Worm (Caenorhabditis elegans) whole organism, dauer: ENCODE results near the gene pgm-1.
"Not testable (repeated sequence)": the region's sequence is repeated elsewhere in the genome, so short reads cannot be mapped to it uniquely, and the experiment has no call there.

ENCODE experiments used
- unc-62 ChIP-seq: sonication (generic microtip); optimal IDR thresholded peaks from 2 replicates; lab custom pipeline; 2017; ENCODE audit warnings: missing biosample characterization, missing genetic modification reagents, missing genetic modification characterization

The pgm-1 gene

ce11 chrII:4888527-4889487 lies at the start of gene pgm-1:
TSS of gene pgm-1 (plus strand) at chrII:4889437.
- TF ChIP-seq unc-62 (GFP tag; lab: Kevin White, UChicago), result no peak

DNA sequence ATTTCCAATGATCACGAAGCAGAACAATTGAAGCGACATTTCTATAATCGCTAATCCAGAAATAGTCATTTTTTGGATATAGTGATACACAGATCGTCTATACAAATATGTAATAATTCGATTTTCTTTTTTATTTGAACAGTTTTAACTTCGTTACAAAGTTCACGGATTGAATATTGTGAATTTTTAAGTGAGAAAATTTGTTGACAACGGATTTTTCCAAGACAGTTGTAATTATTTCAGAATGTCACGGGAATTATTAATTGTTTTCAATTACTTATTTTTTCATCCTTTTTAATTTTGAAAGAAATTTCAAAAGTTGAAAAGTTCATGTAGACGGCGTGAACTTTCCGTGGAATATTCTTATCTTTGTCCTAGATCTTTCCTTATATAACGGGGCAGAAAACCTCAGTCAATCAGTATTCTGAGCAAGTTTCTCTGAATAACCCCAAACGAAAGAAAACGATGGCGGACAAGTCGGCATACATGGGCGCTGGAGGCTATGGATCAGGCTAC lies 47.0 kb upstream of the pgm-1 start, which contains the start of the genes T23B7.2 and nspd-4:
TSS of gene T23B7.2 (minus strand) at position 101 of the 516 bp plus-strand sequence.
TSS of gene nspd-4 (plus strand) at position 466 of the 516 bp plus-strand sequence.
- not testable (repeated sequence) for TF ChIP-seq unc-62 (GFP tag; lab: Kevin White, UChicago)

DNA sequence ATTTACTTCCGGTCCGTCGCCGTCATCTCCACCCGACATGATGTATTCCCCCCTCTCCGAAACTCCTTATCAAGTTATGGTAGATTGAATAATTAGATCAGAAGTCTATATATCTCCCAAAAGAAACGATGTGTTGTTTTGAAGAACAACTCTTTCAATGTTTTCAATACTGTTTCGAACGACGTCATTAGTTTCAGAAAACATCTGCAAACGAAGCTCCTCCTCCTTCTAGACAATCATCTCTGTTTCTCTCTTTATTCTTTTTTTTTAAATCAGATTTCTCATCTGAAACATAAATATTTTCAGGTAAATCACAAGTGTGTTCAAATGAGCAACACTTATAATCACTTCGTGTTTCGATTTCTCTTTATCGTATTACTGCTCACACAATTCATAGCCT lies 39.4 kb upstream of the pgm-1 start, which contains the start of gene T23B7.3:
TSS of gene T23B7.3 (plus strand) at position 301 of the 400 bp plus-strand sequence.
- no peak for TF ChIP-seq unc-62 (GFP tag; lab: Kevin White, UChicago)

DNA sequence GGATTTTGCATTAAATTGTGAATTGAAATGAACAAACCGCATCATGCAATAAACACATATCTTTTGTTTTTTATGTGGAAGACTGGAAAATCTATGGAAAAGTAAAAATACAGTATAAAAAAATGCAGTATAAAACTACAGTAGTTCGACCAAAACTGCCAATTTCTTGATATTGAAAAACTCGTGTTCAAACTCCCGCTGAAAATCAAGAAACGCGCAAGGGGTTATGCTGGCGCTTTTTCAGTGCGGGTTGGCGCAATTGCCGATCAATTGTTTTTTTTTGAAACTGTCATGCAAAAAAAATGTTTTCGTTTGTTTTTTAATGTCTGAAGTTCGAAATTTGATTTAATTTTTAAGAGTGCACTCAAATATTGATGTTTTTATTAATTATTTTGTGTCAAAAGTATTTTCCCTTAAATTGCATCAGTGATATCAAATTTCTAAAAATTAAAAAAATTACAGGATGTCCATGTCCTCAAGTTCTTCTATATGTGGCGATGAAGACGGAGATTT lies 37.6 kb upstream of the pgm-1 start, which contains the start of gene dnj-9:
TSS of gene dnj-9 (plus strand) at position 463 of the 513 bp plus-strand sequence.
- TF ChIP-seq unc-62 (GFP tag; lab: Kevin White, UChicago), result no peak

DNA sequence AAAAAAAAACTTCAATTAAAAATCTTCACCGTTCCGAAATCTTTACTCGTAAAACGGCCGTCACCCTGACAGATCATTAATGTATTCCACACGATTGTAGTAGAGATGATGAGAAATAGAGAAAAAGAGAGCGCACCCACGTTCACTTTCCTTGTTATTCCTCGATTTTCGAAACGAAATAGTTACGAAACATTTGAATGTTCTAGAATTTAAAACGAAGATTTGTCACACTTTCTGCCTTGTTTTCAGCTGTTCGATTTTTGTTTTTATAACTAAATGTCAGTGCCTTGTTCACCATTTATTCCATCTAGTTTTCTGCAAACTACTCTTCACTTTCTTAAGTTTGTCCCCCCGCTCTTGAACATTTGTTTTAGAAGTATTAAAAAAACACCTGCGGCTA lies 34.5 kb upstream of the pgm-1 start:
- no peak for TF ChIP-seq unc-62 (GFP tag; lab: Kevin White, UChicago)

ce11 chrII:4855489-4855888 lies 33.7 kb upstream of the pgm-1 start:
- TF ChIP-seq unc-62 (GFP tag; lab: Kevin White, UChicago), result no peak

- no peak for TF ChIP-seq unc-62 (GFP tag; lab: Kevin White, UChicago)
Observed at ce11 chrII:4856113-4856512, 33.1 kb upstream of the pgm-1 start.

DNA sequence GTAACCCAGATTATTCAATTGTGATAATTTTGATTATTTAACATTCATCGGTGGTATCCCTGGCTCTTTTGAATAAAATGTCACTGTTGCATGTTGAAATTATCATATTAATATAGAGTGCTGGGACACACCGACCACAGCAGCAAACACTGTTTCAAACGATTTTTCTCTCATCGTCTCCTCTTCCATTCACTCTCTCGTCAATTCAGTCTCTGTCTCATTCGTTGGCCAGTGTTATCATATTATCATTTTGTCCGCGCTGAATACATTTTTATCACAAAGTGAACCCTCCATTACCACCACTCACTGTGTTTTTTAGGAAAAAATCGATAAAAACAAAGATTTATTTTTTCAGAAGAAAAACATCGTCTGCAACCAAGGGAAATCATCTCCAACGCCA lies 32.2 kb upstream of the pgm-1 start:
- TF ChIP-seq unc-62 (GFP tag; lab: Kevin White, UChicago), result no peak

DNA sequence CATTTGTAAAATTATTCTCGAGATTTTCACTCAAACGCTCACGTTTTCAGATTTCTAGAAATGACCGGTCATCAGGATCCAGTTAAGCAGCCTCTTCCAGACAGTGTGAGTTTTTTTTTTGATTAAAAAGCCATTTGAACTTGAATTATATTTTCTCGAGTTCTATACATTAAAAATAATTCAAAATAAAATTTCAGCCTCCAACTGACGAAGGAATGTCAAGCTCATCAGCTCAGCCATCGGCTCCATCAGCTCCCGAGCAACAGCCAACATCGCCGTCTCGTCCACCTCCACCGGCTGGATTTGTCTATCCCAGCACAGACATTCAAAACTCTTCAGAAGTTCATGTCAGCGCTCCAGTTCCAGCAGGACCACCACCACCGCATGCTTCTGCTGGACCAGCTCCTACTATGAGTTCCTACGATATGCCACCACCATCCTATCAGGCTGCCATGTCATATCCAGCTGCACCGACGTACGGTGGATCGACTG lies 31.3 kb upstream of the pgm-1 start, which contains the start of gene F11G11.5:
TSS of gene F11G11.5 (plus strand) at position 51 of the 492 bp plus-strand sequence.
- TF ChIP-seq unc-62 (GFP tag; lab: Kevin White, UChicago), result no peak

DNA sequence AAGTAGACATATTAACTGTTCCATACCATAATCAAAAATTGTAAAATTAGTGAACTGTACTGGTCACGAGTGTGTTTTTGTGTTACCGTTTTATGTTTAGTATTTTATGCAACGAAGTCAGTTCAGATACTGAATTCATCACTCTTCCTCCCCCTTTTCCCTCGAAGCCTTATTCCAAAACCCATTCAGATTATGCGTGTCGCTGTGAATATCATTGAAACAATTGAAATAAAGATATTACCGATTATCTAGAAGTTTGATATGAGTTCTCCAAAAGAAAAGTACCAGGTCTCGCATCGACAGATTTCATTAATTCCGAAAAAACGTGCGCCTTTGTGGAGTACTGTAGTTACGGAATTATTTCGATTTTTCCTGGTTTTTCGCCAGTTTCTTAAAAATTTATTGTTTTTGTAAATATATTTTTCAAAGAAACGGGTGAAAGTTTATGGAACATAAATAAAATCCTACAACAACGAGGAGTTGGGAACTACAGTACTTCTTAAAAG lies 30.3 kb upstream of the pgm-1 start:
- no peak for TF ChIP-seq unc-62 (GFP tag; lab: Kevin White, UChicago)

DNA sequence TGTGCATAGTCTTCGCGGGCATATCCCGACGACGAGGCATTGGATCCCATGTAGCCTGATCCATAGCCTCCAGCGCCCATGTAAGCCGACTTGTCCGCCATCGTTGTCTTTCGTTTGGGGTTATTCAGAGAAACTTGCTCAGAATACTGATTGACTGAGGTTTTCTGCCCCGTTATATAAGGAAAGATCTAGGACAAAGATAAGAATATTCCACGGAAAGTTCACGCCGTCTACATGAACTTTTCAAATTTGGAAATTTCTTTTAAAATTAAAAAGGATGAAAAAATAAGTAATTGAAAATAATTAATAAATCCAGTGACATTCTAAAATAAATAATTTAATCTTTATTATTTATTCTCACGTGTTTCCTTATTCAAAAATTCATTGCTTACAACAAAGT lies 29.0 kb upstream of the pgm-1 start, which contains the start of the genes nspd-5 and F11G11.4:
TSS of gene nspd-5 (minus strand) at position 101 of the 400 bp plus-strand sequence.
TSS of gene F11G11.4 (plus strand) at position 335 of the 400 bp plus-strand sequence.
- not testable (repeated sequence) for TF ChIP-seq unc-62 (GFP tag; lab: Kevin White, UChicago)

- no peak for TF ChIP-seq unc-62 (GFP tag; lab: Kevin White, UChicago)
Observed at ce11 chrII:4863357-4863756, 25.9 kb upstream of the pgm-1 start, which contains the start of the genes mpst-4 and F11G11.14. TSS of gene mpst-4 (minus strand) at chrII:4863457. TSS of gene F11G11.14 (plus strand) at chrII:4863681.

DNA sequence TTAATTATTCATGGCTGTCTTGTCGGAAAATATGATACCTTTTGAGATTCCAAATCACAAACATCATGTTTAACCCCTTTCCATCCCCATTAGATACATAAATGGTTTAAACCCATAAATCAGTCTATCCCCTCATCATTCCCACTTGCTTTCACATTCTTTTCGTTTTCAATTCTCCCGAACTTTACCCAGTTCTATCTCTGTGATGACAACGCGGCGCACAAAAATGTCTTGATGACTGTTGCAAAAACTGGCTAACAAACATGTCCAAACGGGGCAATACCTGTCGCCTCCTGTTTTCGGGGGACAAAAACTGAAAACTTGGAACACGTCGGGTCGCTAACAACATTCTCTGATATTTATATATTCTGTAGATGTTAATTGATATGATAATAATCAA lies 23.2 kb upstream of the pgm-1 start:
- TF ChIP-seq unc-62 (GFP tag; lab: Kevin White, UChicago), result no peak

- no peak for TF ChIP-seq unc-62 (GFP tag; lab: Kevin White, UChicago)
Observed at ce11 chrII:4867476-4867875, 21.8 kb upstream of the pgm-1 start, which contains the start of gene col-17. TSS of gene col-17 (minus strand) at chrII:4867576.

ce11 chrII:4869793-4870343 lies 19.4 kb upstream of the pgm-1 start:
- TF ChIP-seq unc-62 (GFP tag; lab: Kevin White, UChicago), result no peak
